Worm (Caenorhabditis elegans): ENCODE results near the gene nhr-207.

- no peak for TF ChIP-seq syd-9 (tag; optimal IDR thresholded peaks at IDR 0.05)
- TF ChIP-seq pat-9 (tag; optimal IDR thresholded peaks at IDR 0.05), result no peak
- no peak for TF ChIP-seq elt-2 (tag; optimal IDR thresholded peaks at IDR 0.05)
- no peak for TF ChIP-seq hlh-15 (tag; optimal IDR thresholded peaks at IDR 0.05)
- TF ChIP-seq ztf-16 (tag; optimal IDR thresholded peaks at IDR 0.05), result no peak
- TF ChIP-seq ama-1 (optimal IDR thresholded peaks at IDR 0.05), result no peak
- TF ChIP-seq elt-4 (tag; optimal IDR thresholded peaks at IDR 0.05), result no peak
These were observed 24.4 kb downstream of the nhr-207 start, which contains the start of gene C13C4.7 for ce11 chrV:12120381-12120780.

All from whole organism, late embryonic.